Worm (Caenorhabditis elegans): ENCODE data around the gene mtrr-1.
A peak's percentile ranks its signal among the peaks of the same experiment; 100 is the strongest.

Gene mtrr-1

ce11 chrII:9323660-9324059 lies 37.9 kb downstream of the mtrr-1 start, which contains the start of gene egli-1:
Gene egli-1 (plus strand): TSS chrII:9323960.
- TF ChIP-seq ceh-90 (tag; optimal IDR thresholded peaks at IDR 0.05) (no peak), dsc-1 (tag; optimal IDR thresholded peaks at IDR 0.05) (peak; percentile 18)

ce11 chrII:9324824-9325351 lies 39.1 kb downstream of the mtrr-1 start, which contains the start of gene eat-3:
Gene eat-3 (plus strand): TSS chrII:9324874.
- TF ChIP-seq ceh-88 (GFP tag; IDR thresholded peaks at IDR 0.05), result no peak
- no peak for TF ChIP-seq unc-98 (GFP tag; IDR thresholded peaks at IDR 0.05)
- TF ChIP-seq ceh-63 (GFP tag; optimal IDR thresholded peaks at IDR 0.05), result no peak
- TF ChIP-seq aly-2 (tag; optimal IDR thresholded peaks at IDR 0.05), result no peak
- TF ChIP-seq ztf-4 (tag; optimal IDR thresholded peaks at IDR 0.05), result no peak
- TF ChIP-seq nhr-71 (tag; optimal IDR thresholded peaks at IDR 0.05), result peak; percentile 27
- no peak for TF ChIP-seq efl-1 (optimal IDR thresholded peaks at IDR 0.05)
- peak in 1 of 2 experiments; percentile 7 for TF ChIP-seq efl-1 (GFP tag; optimal IDR thresholded peaks at IDR 0.05 in 1 of 2)
- no peak for TF ChIP-seq nhr-28 (tag; optimal IDR thresholded peaks at IDR 0.05)
- TF ChIP-seq mab-9 (GFP tag; IDR thresholded peaks at IDR 0.05), result no peak
- TF ChIP-seq hpl-2 (GFP tag; optimal IDR thresholded peaks at IDR 0.05), result no peak
- no peak for TF ChIP-seq ztf-11 (tag; optimal IDR thresholded peaks at IDR 0.05)
- TF ChIP-seq vab-15 (tag; optimal IDR thresholded peaks at IDR 0.05), result no peak
- no peak for TF ChIP-seq ceh-8 (GFP tag; optimal IDR thresholded peaks at IDR 0.05)
- TF ChIP-seq grh-1 (GFP tag; IDR thresholded peaks at IDR 0.05), result no peak
- TF ChIP-seq mep-1 (tag; optimal IDR thresholded peaks at IDR 0.05), result peak; percentile 19
- no peak for TF ChIP-seq pqm-1 (tag; optimal IDR thresholded peaks at IDR 0.05)
- no peak for TF ChIP-seq pag-3 (tag; optimal IDR thresholded peaks at IDR 0.05; ENCODE audit: borderline replicate concordance, insufficient read depth)
- TF ChIP-seq unc-130 (tag; optimal IDR thresholded peaks at IDR 0.05), result no peak
- TF ChIP-seq elt-2 (tag; optimal IDR thresholded peaks at IDR 0.05), result no peak
- no peak for TF ChIP-seq alr-1 (tag; optimal IDR thresholded peaks at IDR 0.05; ENCODE audit: borderline replicate concordance)
- no peak for TF ChIP-seq nhr-19 (GFP tag; conservative IDR thresholded peaks at IDR 0.05)
- TF ChIP-seq fkh-10 (GFP tag; optimal IDR thresholded peaks at IDR 0.05), result no peak
- no peak for TF ChIP-seq sptf-1 (tag; optimal IDR thresholded peaks at IDR 0.05)
- no peak for TF ChIP-seq nhr-47 (tag; optimal IDR thresholded peaks at IDR 0.05)
- TF ChIP-seq lin-14 (GFP tag; optimal IDR thresholded peaks at IDR 0.05), result peak; percentile 56
- TF ChIP-seq F16B12.6 (tag; optimal IDR thresholded peaks at IDR 0.05), result no peak
- no peak for TF ChIP-seq lin-39 (tag; optimal IDR thresholded peaks at IDR 0.05)
- peak in 1 of 2 experiments; percentile 40 for TF ChIP-seq lsy-2 (tag; optimal IDR thresholded peaks at IDR 0.05)
- no peak for TF ChIP-seq tlp-1 (tag; optimal IDR thresholded peaks at IDR 0.05)

- TF ChIP-seq elt-2 (tag; optimal IDR thresholded peaks at IDR 0.05) (peak; percentile 20), ceh-82 (tag; optimal IDR thresholded peaks at IDR 0.05) (no peak), nhr-84 (tag; optimal IDR thresholded peaks at IDR 0.05) (no peak)
Observed at ce11 chrII:9325555-9325954, 39.8 kb downstream of the mtrr-1 start.

ce11 chrII:9329474-9329873 lies 43.7 kb downstream of the mtrr-1 start, which contains the start of gene wbp-2:
Gene wbp-2 (plus strand): TSS chrII:9329774.
- TF ChIP-seq dsc-1 (tag; optimal IDR thresholded peaks at IDR 0.05), result no peak
- TF ChIP-seq rnt-1 (tag; optimal IDR thresholded peaks at IDR 0.05), result no peak
- TF ChIP-seq isw-1 (GFP tag; IDR thresholded peaks at IDR 0.05), result no peak
- TF ChIP-seq efl-1 (optimal IDR thresholded peaks at IDR 0.05), result no peak
- TF ChIP-seq efl-1 (GFP tag; optimal IDR thresholded peaks at IDR 0.05 in 1 of 2), result no peak
- no peak for TF ChIP-seq nhr-76 (tag; optimal IDR thresholded peaks at IDR 0.05)

Measured in whole organism, L1 larva.